Fruit fly (Drosophila melanogaster): ENCODE results near the gene CG3062.
A peak's percentile ranks its signal among the peaks of the same experiment; 100 is the strongest.

CG3062 gene

DNA sequence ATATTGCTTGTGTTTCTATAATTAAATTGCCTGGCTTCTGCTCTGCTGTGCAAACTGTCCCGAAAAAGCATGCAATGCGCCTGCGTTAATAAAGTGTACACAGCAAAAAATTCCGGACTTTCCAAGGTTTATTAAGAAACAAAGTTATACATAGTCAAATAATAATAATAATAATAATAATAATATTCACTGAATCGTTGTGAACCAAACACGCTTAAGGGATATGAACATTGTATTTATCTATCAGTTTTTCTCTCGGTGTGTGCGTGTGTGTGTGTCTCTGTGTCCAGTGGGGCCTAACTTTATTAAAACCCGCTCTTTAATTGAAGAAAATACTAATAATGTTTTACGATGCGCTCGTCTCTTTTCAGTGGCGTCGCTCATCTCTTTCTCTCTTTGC is 46.6 kb upstream of the CG3062 start (continued):
- TF ChIP-seq D19B (GFP tag; optimal IDR thresholded peaks at IDR 0.05) (peak; percentile 0), kah (GFP tag; optimal IDR thresholded peaks at IDR 0.05) (no peak), cad (GFP tag; optimal IDR thresholded peaks at IDR 0.05) (no peak), sug (tag; optimal IDR thresholded peaks at IDR 0.05) (no peak), lov (optimal IDR thresholded peaks at IDR 0.05) (no peak), lov (GFP tag; IDR thresholded peaks at IDR 0.05) (no peak), CG11723 (GFP tag; optimal IDR thresholded peaks at IDR 0.05) (no peak), Hmx (GFP tag; optimal IDR thresholded peaks at IDR 0.05) (no peak), ac (GFP tag; optimal IDR thresholded peaks at IDR 0.05) (no peak), B-H2 (GFP tag; optimal IDR thresholded peaks at IDR 0.05) (no peak), gsb (GFP tag; IDR thresholded peaks at IDR 0.05) (no peak), chinmo (GFP tag; IDR thresholded peaks at IDR 0.05; ENCODE audit: partially characterized antibody) (no peak), CG8924 (tag; optimal IDR thresholded peaks at IDR 0.05) (peak; percentile 27), Nf-YC (tag; optimal IDR thresholded peaks at IDR 0.05) (no peak), CG15479 (GFP tag; optimal IDR thresholded peaks at IDR 0.05) (no peak), BEAF-32 (GFP tag; optimal IDR thresholded peaks at IDR 0.05) (no peak), Poxn (GFP tag; IDR thresholded peaks at IDR 0.05) (no peak), CG10543 (GFP tag; optimal IDR thresholded peaks at IDR 0.05) (no peak), CG31365 (tag; optimal IDR thresholded peaks at IDR 0.05) (no peak), Asciz (GFP tag; optimal IDR thresholded peaks at IDR 0.05) (no peak), NK7.1 (GFP tag; optimal IDR thresholded peaks at IDR 0.05) (no peak), MBD-R2 (GFP tag; IDR thresholded peaks at IDR 0.05) (no peak), jigr1 (GFP tag; IDR thresholded peaks at IDR 0.05) (no peak), sisA (GFP tag; IDR thresholded peaks at IDR 0.05) (peak; percentile 44; the same call in 1 of the 2 replicates), CG8359 (GFP tag; optimal IDR thresholded peaks at IDR 0.05; ENCODE audit: borderline replicate concordance) (no peak), Hand (GFP tag; optimal IDR thresholded peaks at IDR 0.05) (peak; percentile 31), grn (GFP tag; optimal IDR thresholded peaks at IDR 0.05) (no peak), CG4424 (GFP tag; optimal IDR thresholded peaks at IDR 0.05) (no peak), CG17612 (GFP tag; IDR thresholded peaks at IDR 0.05) (no peak), CG15269 (tag; optimal IDR thresholded peaks at IDR 0.05) (peak; percentile 40), pho (GFP tag; optimal IDR thresholded peaks at IDR 0.05) (no peak), PHDP (tag; optimal IDR thresholded peaks at IDR 0.05) (peak; percentile 42), ems (GFP tag; optimal IDR thresholded peaks at IDR 0.05) (no peak), Deaf1 (tag; optimal IDR thresholded peaks at IDR 0.05) (no peak), CG18619 (GFP tag; optimal IDR thresholded peaks at IDR 0.05) (no peak), tap (tag; optimal IDR thresholded peaks at IDR 0.05) (peak; percentile 26), Lpt (GFP tag; optimal IDR thresholded peaks at IDR 0.05) (no peak), H2.0 (GFP tag; IDR thresholded peaks at IDR 0.05) (no peak), CG7928 (GFP tag; optimal IDR thresholded peaks at IDR 0.05) (no peak), nerfin-2 (GFP tag; IDR thresholded peaks at IDR 0.05; ENCODE audit: partially characterized antibody) (no peak), Dip3 (GFP tag; optimal IDR thresholded peaks at IDR 0.05) (no peak), CG4854 (GFP tag; optimal IDR thresholded peaks at IDR 0.05) (no peak), CG14050 (GFP tag; IDR thresholded peaks at IDR 0.05) (no peak), CG13123 (GFP tag; optimal IDR thresholded peaks at IDR 0.05) (no peak), usp (GFP tag; optimal IDR thresholded peaks at IDR 0.05) (no peak), Dp (GFP tag; optimal IDR thresholded peaks at IDR 0.05) (no peak), CG1832 (GFP tag; optimal IDR thresholded peaks at IDR 0.05) (no peak), da (GFP tag; optimal IDR thresholded peaks at IDR 0.05) (no peak), Spps (tag; optimal IDR thresholded peaks at IDR 0.05) (no peak), pros (GFP tag; optimal IDR thresholded peaks at IDR 0.05) (no peak), dmrt99B (tag; optimal IDR thresholded peaks at IDR 0.05) (peak; percentile 34), Xrp1 (GFP tag; IDR thresholded peaks at IDR 0.05) (peak; percentile 43; the same call in 1 of the 2 replicates)

Data from whole organism, embryonic.